Fruit fly (Drosophila melanogaster) whole organism, adult: ENCODE results near the gene CG6656.

Experiments used
- CG14711 ChIP-seq: fragments of 200-800 bp; sonication (Bioruptor generic); optimal IDR thresholded peaks from 2 replicates; lab custom pipeline; 2018; ENCODE audit warnings: missing biosample characterization, mild to moderate bottlenecking, missing genetic modification characterization, moderate library complexity
- CG5204 ChIP-seq: fragments of 200-800 bp; sonication (Bioruptor generic); optimal IDR thresholded peaks from 2 replicates; lab custom pipeline; 2016; ENCODE audit warnings: missing biosample characterization, missing genetic modification characterization
- Crg-1 ChIP-seq: fragments of 200-800 bp; sonication (Bioruptor generic); optimal IDR thresholded peaks from 2 replicates; lab custom pipeline; 2016; ENCODE audit warnings: missing biosample characterization, missing genetic modification characterization
- Hr96 ChIP-seq: fragments of 200-800 bp; sonication (Bioruptor generic); optimal IDR thresholded peaks from 2 replicates; lab custom pipeline; 2016; ENCODE audit warnings: missing biosample characterization, missing genetic modification characterization
- Mnt ChIP-seq: fragments of 200-800 bp; sonication (Bioruptor generic); optimal IDR thresholded peaks from 2 replicates; lab custom pipeline; 2016; ENCODE audit warnings: missing biosample characterization, mild to moderate bottlenecking, missing genetic modification characterization
- bab1 ChIP-seq: fragments of 200-800 bp; sonication (Bioruptor generic); optimal IDR thresholded peaks from 3 replicates; lab custom pipeline; 2019; ENCODE audit warnings: missing biosample characterization, mild to moderate bottlenecking, missing genetic modification characterization, moderate library complexity
- cnc ChIP-seq, 2 experiments: fragments of >200 bp; optimal IDR thresholded peaks; 2 replicates each; lab custom pipeline; 2017
- toe ChIP-seq: fragments of 200-800 bp; sonication (Bioruptor generic); optimal IDR thresholded peaks from 2 replicates; lab custom pipeline; 2016; ENCODE audit warnings: missing biosample characterization, missing genetic modification characterization

dm6 chr3R:21922244-21922643 lies 47.2 kb downstream of the CG6656 start:
- TF ChIP-seq bab1 (GFP tag; lab: Kevin White, UChicago) (no peak), Mnt (GFP tag; lab: Kevin White, UChicago) (no peak), CG14711 (tag; lab: Kevin White, UChicago) (no peak), CG5204 (no peak), Hr96 (no peak), Crg-1 (GFP tag; lab: Kevin White, UChicago) (no peak), toe (GFP tag; lab: Kevin White, UChicago) (no peak), cnc (optimal IDR thresholded peaks at IDR 0.05; lab: Kevin White, UChicago) (no peak)
